Fruit fly (Drosophila melanogaster): Measurements from ENCODE around the gene Arts.

Gene Arts

DNA sequence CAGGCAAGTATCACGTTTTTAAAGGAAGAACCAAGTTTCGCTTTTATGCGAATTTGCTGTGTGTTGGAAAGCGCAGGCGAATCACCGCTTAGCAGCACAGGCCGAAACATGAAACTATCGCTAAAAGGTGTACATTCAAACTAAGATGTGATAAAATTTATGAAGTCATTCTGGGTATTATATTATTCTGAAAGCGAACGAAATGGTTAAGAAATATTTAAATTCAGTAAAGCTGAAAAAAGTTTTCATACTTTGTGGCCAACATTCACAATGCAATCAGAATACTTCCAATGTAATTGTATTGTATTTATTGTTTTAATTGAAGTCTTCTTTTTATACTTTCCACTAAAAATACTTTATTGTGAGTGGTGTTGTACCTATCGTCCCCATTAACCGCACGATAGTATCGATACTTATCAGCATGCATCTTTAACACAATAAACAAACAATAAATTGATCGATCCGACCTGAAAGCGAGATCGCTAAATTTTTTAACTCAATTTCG, 21.4 kb upstream of the Arts start, which contains the start of gene Smn (continued):
- TF ChIP-seq al (GFP tag; IDR thresholded peaks at IDR 0.05) (peak; percentile 44; the same call in 1 of the 2 replicates), caup (GFP tag; optimal IDR thresholded peaks at IDR 0.05; ENCODE audit: severe bottlenecking) (no peak), CG42726 (GFP tag; IDR thresholded peaks at IDR 0.05; ENCODE audit: partially characterized antibody) (peak; percentile 61; the same call in 1 of the 2 replicates), ash1 (GFP tag; optimal IDR thresholded peaks at IDR 0.05) (no peak), CG9876 (GFP tag; optimal IDR thresholded peaks at IDR 0.05) (no peak), her (GFP tag; optimal IDR thresholded peaks at IDR 0.05) (no peak), chinmo (GFP tag; IDR thresholded peaks at IDR 0.05; ENCODE audit: partially characterized antibody) (peak; percentile 78; the same call in 2 of the 4 replicates), CG8924 (tag; optimal IDR thresholded peaks at IDR 0.05) (peak; percentile 58), trh (GFP tag; optimal IDR thresholded peaks at IDR 0.05) (no peak), lilli (GFP tag; optimal IDR thresholded peaks at IDR 0.05) (peak; percentile 73), Sry-δ (GFP tag; optimal IDR thresholded peaks at IDR 0.05) (peak; percentile 85), E2f2 (GFP tag; IDR thresholded peaks at IDR 0.05) (peak; percentile 31; the same call in 1 of the 2 replicates), kni (GFP tag; optimal IDR thresholded peaks at IDR 0.05) (peak; percentile 35), Mes4 (GFP tag; optimal IDR thresholded peaks at IDR 0.05) (no peak), Hr51 (GFP tag; optimal IDR thresholded peaks at IDR 0.05) (peak; percentile 18 to 52), CG9817 (tag; optimal IDR thresholded peaks at IDR 0.05) (peak; percentile 56), CG18599 (GFP tag; optimal IDR thresholded peaks at IDR 0.05) (peak; percentile 69), ttk (GFP tag; IDR thresholded peaks at IDR 0.05) (no peak), sqz (GFP tag; optimal IDR thresholded peaks at IDR 0.05) (no peak), CG17361 (GFP tag; IDR thresholded peaks at IDR 0.05) (peak; percentile 58; the same call in 2 of the 3 replicates), CG4730 (GFP tag; IDR thresholded peaks at IDR 0.05) (no peak), nmo (GFP tag; optimal IDR thresholded peaks at IDR 0.05) (peak; percentile 48), z (GFP tag; IDR thresholded peaks at IDR 0.05) (no peak), CG15696 (tag; optimal IDR thresholded peaks at IDR 0.05) (peak; percentile 21), phol (tag; optimal IDR thresholded peaks at IDR 0.05) (peak; percentile 59), Scr (GFP tag; IDR thresholded peaks at IDR 0.05; ENCODE audit: partially characterized antibody) (peak; percentile 91), Vsx1 (GFP tag; optimal IDR thresholded peaks at IDR 0.05) (no peak), Hmx (GFP tag; optimal IDR thresholded peaks at IDR 0.05) (no peak), CG13424 (tag; optimal IDR thresholded peaks at IDR 0.05) (peak; percentile 49), CG17359 (tag; optimal IDR thresholded peaks at IDR 0.05) (peak; percentile 19), Dll (GFP tag; IDR thresholded peaks at IDR 0.05; ENCODE audit: partially characterized antibody) (peak; percentile 91), CG7745 (tag; optimal IDR thresholded peaks at IDR 0.05) (no peak), salm (tag; optimal IDR thresholded peaks at IDR 0.05) (no peak), CG6683 (GFP tag; optimal IDR thresholded peaks at IDR 0.05) (peak; percentile 6), CG15073 (GFP tag; optimal IDR thresholded peaks at IDR 0.05) (no peak), CG11247 (GFP tag; IDR thresholded peaks at IDR 0.05) (no peak), sd (tag; optimal IDR thresholded peaks at IDR 0.05) (peak; percentile 26), D19B (GFP tag; optimal IDR thresholded peaks at IDR 0.05) (no peak), CG1024 (GFP tag; IDR thresholded peaks at IDR 0.05) (no peak), Ravus (GFP tag; IDR thresholded peaks at IDR 0.05) (no peak), Ets65A (GFP tag) (peak; percentile 78), CG1647 (GFP tag; optimal IDR thresholded peaks at IDR 0.05) (no peak), D (optimal IDR thresholded peaks at IDR 0.05) (no peak), D (GFP tag; optimal IDR thresholded peaks at IDR 0.05) (no peak), ranshi (GFP tag; IDR thresholded peaks at IDR 0.05) (no peak), aop (GFP tag; IDR thresholded peaks at IDR 0.05) (no peak), CG13296 (GFP tag; optimal IDR thresholded peaks at IDR 0.05) (peak; percentile 27), hkb (optimal IDR thresholded peaks at IDR 0.05) (no peak), hkb (GFP tag; IDR thresholded peaks at IDR 0.05) (no peak), CG8089 (GFP tag; optimal IDR thresholded peaks at IDR 0.05) (peak; percentile 31), CG2712 (tag; optimal IDR thresholded peaks at IDR 0.05) (peak; percentile 50)

Measured in whole organism, embryonic.